Fruit fly (Drosophila melanogaster) whole organism, prepupa: ENCODE measurements around the gene Mdh2.

ENCODE experiments used
- CG16779 ChIP-seq: fragments of 200-800 bp; sonication (Bioruptor generic); optimal IDR thresholded peaks from 3 replicates; lab custom pipeline; 2017; ENCODE audit warnings: missing biosample characterization, mild to moderate bottlenecking, missing genetic modification characterization
- Eip75B ChIP-seq: fragments of 200-800 bp; sonication (Bioruptor generic); optimal IDR thresholded peaks from 3 replicates; lab custom pipeline; 2016; ENCODE audit warnings: missing biosample characterization, missing genetic modification characterization
- Eip93F ChIP-seq: fragments of 200-800 bp; sonication (Bioruptor generic); optimal IDR thresholded peaks from 2 replicates; lab custom pipeline; 2016; ENCODE audit warnings: missing biosample characterization, mild to moderate bottlenecking, missing genetic modification characterization
- achi ChIP-seq: fragments of 200-800 bp; sonication (Bioruptor generic); optimal IDR thresholded peaks from 3 replicates; lab custom pipeline; 2016; ENCODE audit warnings: missing biosample characterization, missing genetic modification characterization
- fkh ChIP-seq: fragments of 200-800 bp; sonication (Bioruptor generic); optimal IDR thresholded peaks from 3 replicates; lab custom pipeline; 2017; ENCODE audit warnings: missing biosample characterization, mild to moderate bottlenecking, missing genetic modification characterization, moderate library complexity

- TF ChIP-seq achi (GFP tag; lab: Kevin White, UChicago) (no peak), fkh (GFP tag; lab: Kevin White, UChicago) (no peak), Eip93F (GFP tag; lab: Kevin White, UChicago) (no peak), CG16779 (tag; lab: Kevin White, UChicago) (no peak), Eip75B (no peak)
Observed at dm6 chr3R:18255281-18255680, 29.1 kb downstream of the Mdh2 start, which contains the start of the genes Ada2a, Polr2D, Tgs1 and moi.
